Fruit fly (Drosophila melanogaster): ENCODE results near the gene Hand.

- no peak for TF ChIP-seq CG13204 (GFP tag; optimal IDR thresholded peaks at IDR 0.05)
- no peak for TF ChIP-seq CG12605 (GFP tag; IDR thresholded peaks at IDR 0.05)
- TF ChIP-seq CG32121 (GFP tag; IDR thresholded peaks at IDR 0.05) = no peak
- no peak for TF ChIP-seq Pif1B (GFP tag; optimal IDR thresholded peaks at IDR 0.05)
- no peak for TF ChIP-seq D1 (tag; optimal IDR thresholded peaks at IDR 0.05)
These were observed 36.1 kb upstream of the Hand start, which contains the start of the genes Schip1 and Cox10 for dm6 chr2L:10331066-10331847.

All from whole organism, pupa.